Fruit fly (Drosophila melanogaster) whole organism, prepupa: Measurements from ENCODE around the gene Droj2.

Experiments used
- CG10631 ChIP-seq: fragments of 200-800 bp; sonication (Bioruptor generic); optimal IDR thresholded peaks from 2 replicates; lab custom pipeline; 2016; ENCODE audit warnings: missing biosample characterization, missing genetic modification characterization
- CG10669 ChIP-seq: fragments of 200-800 bp; sonication (Bioruptor generic); optimal IDR thresholded peaks from 3 replicates; lab custom pipeline; 2018; ENCODE audit warnings: missing biosample characterization, mild to moderate bottlenecking, missing genetic modification characterization, moderate library complexity
- CG11294 ChIP-seq: fragments of 200-800 bp; sonication (Bioruptor generic); IDR thresholded peaks from 2 replicates; pipeline ENCODE4 v1.3.6; 2022; ENCODE audit warnings: missing biosample characterization, missing genetic modification characterization
- CG11762 ChIP-seq: fragments of 200-800 bp; sonication (Bioruptor generic); optimal IDR thresholded peaks from 3 replicates; lab custom pipeline; 2016; ENCODE audit warnings: missing biosample characterization, missing genetic modification characterization; ENCODE audit not compliant: insufficient read depth
- CG11902 ChIP-seq: fragments of 200-800 bp; sonication (Bioruptor generic); optimal IDR thresholded peaks from 3 replicates; lab custom pipeline; 2016; ENCODE audit warnings: missing biosample characterization, missing genetic modification characterization
- CG15336 ChIP-seq: fragments of 200-800 bp; sonication (Bioruptor generic); IDR thresholded peaks from 2 replicates; pipeline ENCODE4 v1.3.6; 2022; ENCODE audit warnings: missing biosample characterization, missing genetic modification characterization
- CG16779 ChIP-seq: fragments of 200-800 bp; sonication (Bioruptor generic); optimal IDR thresholded peaks from 3 replicates; lab custom pipeline; 2017; ENCODE audit warnings: missing biosample characterization, mild to moderate bottlenecking, missing genetic modification characterization
- CG32006 ChIP-seq: fragments of 200-800 bp; sonication (Bioruptor generic); optimal IDR thresholded peaks from 3 replicates; lab custom pipeline; 2017; ENCODE audit warnings: missing biosample characterization, mild to moderate bottlenecking, missing genetic modification characterization
- CG34406 ChIP-seq: fragments of 200-800 bp; sonication (Bioruptor generic); optimal IDR thresholded peaks from 3 replicates; lab custom pipeline; 2016; ENCODE audit warnings: missing biosample characterization, missing genetic modification characterization
- CG3919 ChIP-seq: fragments of 200-800 bp; sonication (Bioruptor generic); optimal IDR thresholded peaks from 3 replicates; lab custom pipeline; 2016; ENCODE audit warnings: missing biosample characterization, missing genetic modification characterization
- CG4318 ChIP-seq: fragments of 200-800 bp; sonication (Bioruptor generic); optimal IDR thresholded peaks from 3 replicates; lab custom pipeline; 2017; ENCODE audit warnings: missing biosample characterization, mild to moderate bottlenecking, missing genetic modification characterization
- CG6163 ChIP-seq: fragments of 200-800 bp; sonication (Bioruptor generic); IDR thresholded peaks from 3 replicates; pipeline ENCODE4 v1.3.6; 2022; ENCODE audit warnings: missing biosample characterization, missing genetic modification characterization
- CG6792 ChIP-seq: fragments of 200-800 bp; sonication (Bioruptor generic); optimal IDR thresholded peaks from 3 replicates; lab custom pipeline; 2016; ENCODE audit warnings: missing biosample characterization, missing genetic modification characterization
- CG6808 ChIP-seq: fragments of 200-800 bp; sonication (Bioruptor generic); optimal IDR thresholded peaks from 3 replicates; lab custom pipeline; 2017; ENCODE audit warnings: missing biosample characterization, missing genetic modification characterization, mild to moderate bottlenecking, moderate library complexity, missing genetic modification reagents
- CG8119 ChIP-seq: fragments of 200-800 bp; sonication (Bioruptor generic); IDR thresholded peaks from 3 replicates; pipeline ENCODE4 v1.3.6; 2022; ENCODE audit warnings: missing biosample characterization, missing genetic modification characterization
- CG8319 ChIP-seq: fragments of 200-800 bp; sonication (Bioruptor generic); optimal IDR thresholded peaks from 3 replicates; lab custom pipeline; 2016; ENCODE audit warnings: missing biosample characterization, missing genetic modification characterization
- CG8632 ChIP-seq: fragments of 200-800 bp; sonication (Bioruptor generic); optimal IDR thresholded peaks from 3 replicates; lab custom pipeline; 2016; ENCODE audit warnings: missing biosample characterization, missing genetic modification characterization
- CG9139 ChIP-seq: fragments of 200-800 bp; sonication (Bioruptor generic); optimal IDR thresholded peaks from 3 replicates; lab custom pipeline; 2017; ENCODE audit warnings: missing biosample characterization, mild to moderate bottlenecking, missing genetic modification characterization
- Eip93F ChIP-seq: fragments of 200-800 bp; sonication (Bioruptor generic); optimal IDR thresholded peaks from 2 replicates; lab custom pipeline; 2016; ENCODE audit warnings: missing biosample characterization, mild to moderate bottlenecking, missing genetic modification characterization
- Ets21C ChIP-seq: fragments of 200-800 bp; sonication (Bioruptor generic); optimal IDR thresholded peaks from 3 replicates; lab custom pipeline; 2016; ENCODE audit warnings: missing biosample characterization, missing genetic modification characterization
- Ets96B ChIP-seq: fragments of 200-800 bp; optimal IDR thresholded peaks from 2 replicates; lab custom pipeline; 2019; ENCODE audit warnings: missing biosample characterization, mild to moderate bottlenecking, missing genetic modification characterization, moderate library complexity
- Gug ChIP-seq: fragments of 200-800 bp; sonication (Bioruptor generic); IDR thresholded peaks from 2 replicates; pipeline ENCODE4 v1.3.6; 2022; ENCODE audit warnings: missing biosample characterization, missing genetic modification characterization
- Hr38 ChIP-seq: sonication (Bioruptor generic); optimal IDR thresholded peaks from 2 replicates; lab custom pipeline; 2016; ENCODE audit warnings: missing biosample characterization, missing genetic modification characterization
- Hr39 ChIP-seq: fragments of 200-800 bp; sonication (Bioruptor generic); optimal IDR thresholded peaks from 2 replicates; lab custom pipeline; 2016; ENCODE audit warnings: missing biosample characterization, missing genetic modification characterization
- Hr4 ChIP-seq: fragments of 200-800 bp; sonication (Bioruptor generic); optimal IDR thresholded peaks from 3 replicates; lab custom pipeline; 2016; ENCODE audit warnings: missing biosample characterization, missing genetic modification characterization
- Lpt ChIP-seq: fragments of 200-800 bp; sonication (Bioruptor generic); optimal IDR thresholded peaks from 3 replicates; lab custom pipeline; 2016; ENCODE audit warnings: missing biosample characterization, missing genetic modification characterization
- Met ChIP-seq: fragments of 200-800 bp; sonication (Bioruptor generic); optimal IDR thresholded peaks from 3 replicates; lab custom pipeline; 2016; ENCODE audit warnings: missing biosample characterization, missing genetic modification characterization
- OdsH ChIP-seq: fragments of 200-800 bp; sonication (Bioruptor generic); optimal IDR thresholded peaks from 3 replicates; lab custom pipeline; 2016; ENCODE audit warnings: missing biosample characterization, missing genetic modification characterization
- Smox ChIP-seq: fragments of 200-800 bp; sonication (Bioruptor generic); optimal IDR thresholded peaks from 3 replicates; lab custom pipeline; 2016; ENCODE audit warnings: missing biosample characterization, missing genetic modification characterization
- Sox14 ChIP-seq: fragments of 200-800 bp; sonication (Bioruptor generic); optimal IDR thresholded peaks from 3 replicates; lab custom pipeline; 2016; ENCODE audit warnings: missing biosample characterization, missing genetic modification characterization
- Sox15 ChIP-seq: fragments of 200-800 bp; sonication (Bioruptor generic); optimal IDR thresholded peaks from 3 replicates; lab custom pipeline; 2016; ENCODE audit warnings: missing biosample characterization, missing genetic modification characterization
- achi ChIP-seq: fragments of 200-800 bp; sonication (Bioruptor generic); optimal IDR thresholded peaks from 3 replicates; lab custom pipeline; 2016; ENCODE audit warnings: missing biosample characterization, missing genetic modification characterization
- cyc ChIP-seq: fragments of 200-800 bp; sonication (Bioruptor generic); optimal IDR thresholded peaks from 3 replicates; lab custom pipeline; 2016; ENCODE audit warnings: missing biosample characterization, missing genetic modification characterization
- dac ChIP-seq: fragments of 200-800 bp; sonication (Bioruptor generic); optimal IDR thresholded peaks from 2 replicates; lab custom pipeline; 2017; ENCODE audit warnings: missing biosample characterization, mild to moderate bottlenecking, missing genetic modification characterization
- dsx ChIP-seq: fragments of 200-800 bp; optimal IDR thresholded peaks from 3 replicates; lab custom pipeline; 2019; ENCODE audit warnings: missing biosample characterization, mild to moderate bottlenecking, missing genetic modification characterization, moderate library complexity; ENCODE audit not compliant: poor library complexity, severe bottlenecking
- eg ChIP-seq: fragments of 200-800 bp; sonication (Bioruptor generic); IDR thresholded peaks from 3 replicates; pipeline ENCODE4 v1.3.6; 2022; ENCODE audit warnings: missing biosample characterization, missing genetic modification characterization
- esn ChIP-seq: fragments of 200-800 bp; sonication (Bioruptor generic); optimal IDR thresholded peaks from 2 replicates; lab custom pipeline; 2016; ENCODE audit warnings: missing biosample characterization, mild to moderate bottlenecking, missing genetic modification characterization, moderate library complexity
- fd59A ChIP-seq: fragments of 200-800 bp; sonication (Bioruptor generic); optimal IDR thresholded peaks from 2 replicates; lab custom pipeline; 2017; ENCODE audit warnings: missing biosample characterization, mild to moderate bottlenecking, missing genetic modification characterization, missing genetic modification reagents
- fd85E ChIP-seq: fragments of 200-800 bp; sonication (Bioruptor generic); optimal IDR thresholded peaks from 3 replicates; lab custom pipeline; 2016; ENCODE audit warnings: missing biosample characterization, missing genetic modification characterization
- fkh ChIP-seq: fragments of 200-800 bp; sonication (Bioruptor generic); optimal IDR thresholded peaks from 3 replicates; lab custom pipeline; 2017; ENCODE audit warnings: missing biosample characterization, mild to moderate bottlenecking, missing genetic modification characterization, moderate library complexity
- lz ChIP-seq: fragments of 200-800 bp; sonication (Bioruptor generic); optimal IDR thresholded peaks from 3 replicates; lab custom pipeline; 2016; ENCODE audit warnings: missing biosample characterization, missing genetic modification characterization
- net ChIP-seq: fragments of 200-800 bp; sonication (Bioruptor generic); optimal IDR thresholded peaks from 3 replicates; lab custom pipeline; 2016; ENCODE audit warnings: missing biosample characterization, missing genetic modification characterization
- pdm3 ChIP-seq: fragments of 200-800 bp; sonication (Bioruptor generic); optimal IDR thresholded peaks from 3 replicates; lab custom pipeline; 2016; ENCODE audit warnings: missing biosample characterization, missing genetic modification characterization
- salr ChIP-seq, 2 experiments: fragments of 200-800 bp; sonication (Bioruptor generic); optimal IDR thresholded peaks; 3 replicates each; lab custom pipeline; 2016 to 2018; ENCODE audit warnings: missing biosample characterization in 2 of 2, missing genetic modification characterization in 2 of 2, mild to moderate bottlenecking in 1 of 2
- spab ChIP-seq: fragments of 200-800 bp; sonication (Bioruptor generic); optimal IDR thresholded peaks from 2 replicates; lab custom pipeline; 2017; ENCODE audit warnings: missing biosample characterization, mild to moderate bottlenecking, missing genetic modification characterization, missing genetic modification reagents
- topi ChIP-seq: fragments of 200-800 bp; sonication (Bioruptor generic); optimal IDR thresholded peaks from 3 replicates; lab custom pipeline; 2016; ENCODE audit warnings: missing biosample characterization, missing genetic modification characterization
- vri ChIP-seq: fragments of 200-800 bp; sonication (Bioruptor generic); optimal IDR thresholded peaks from 3 replicates; lab custom pipeline; 2016; ENCODE audit warnings: missing biosample characterization, mild to moderate bottlenecking, missing genetic modification characterization

Droj2 gene

dm6 chr3R:13428341-13429040, 46.6 kb downstream of the Droj2 start (continued):
- TF ChIP-seq fkh (GFP tag; lab: Kevin White, UChicago) = no peak
- peak; percentile 56 for TF ChIP-seq esn (GFP tag; lab: Kevin White, UChicago)
- TF ChIP-seq lz = peak; percentile 53
- peak; percentile 18 to 54 for TF ChIP-seq salr (GFP tag; optimal IDR thresholded peaks at IDR 0.05; lab: Kevin White, UChicago)
- TF ChIP-seq net = peak; percentile 71
- peak; percentile 27 for TF ChIP-seq CG8319
- TF ChIP-seq OdsH (GFP tag; lab: Kevin White, UChicago) = peak; percentile 73
- peak; percentile 79 for TF ChIP-seq Lpt (GFP tag; lab: Kevin White, UChicago)
- TF ChIP-seq CG8119 (GFP tag; lab: Robert Waterston, UW) = peak; percentile 78
- peak; percentile 20 for TF ChIP-seq fd59A (GFP tag; lab: Kevin White, UChicago)
- TF ChIP-seq CG8632 (GFP tag; lab: Kevin White, UChicago) = peak; percentile 32
- peak; percentile 77 for TF ChIP-seq pdm3
- peak; percentile 72 for TF ChIP-seq Sox14 (GFP tag; lab: Kevin White, UChicago)
- TF ChIP-seq CG10631 (GFP tag; lab: Kevin White, UChicago) = peak; percentile 73
- peak; percentile 37 for TF ChIP-seq CG6808
- peak; percentile 38 for TF ChIP-seq Sox15 (GFP tag; lab: Kevin White, UChicago)

DNA sequence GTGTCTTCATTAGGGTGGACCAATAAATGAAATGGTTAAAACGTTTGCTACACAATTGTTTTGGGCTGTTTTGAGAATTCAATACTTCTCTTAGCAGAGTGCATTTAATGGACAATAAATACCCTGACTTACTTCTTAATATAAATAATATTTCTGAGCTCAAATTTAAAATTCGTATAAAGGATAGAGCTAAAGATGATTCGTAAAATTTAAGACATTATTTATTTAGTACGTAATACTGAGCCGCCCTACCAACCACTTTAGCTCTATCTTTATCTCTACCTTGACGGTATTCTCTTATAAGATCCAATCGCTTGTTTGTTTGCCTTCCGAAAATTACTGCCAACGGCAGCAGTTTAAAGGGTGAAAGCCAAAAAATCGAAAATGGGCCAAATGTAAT, 51.7 kb downstream of the Droj2 start:
- peak; percentile 81 for TF ChIP-seq fd59A (GFP tag; lab: Kevin White, UChicago)
- TF ChIP-seq Ets96B (tag; lab: Kevin White, UChicago) = peak; percentile 76
- TF ChIP-seq net = peak; percentile 91
- peak; percentile 61 for TF ChIP-seq CG11762
- TF ChIP-seq CG4318 (GFP tag; lab: Kevin White, UChicago) = peak; percentile 65
- TF ChIP-seq CG6792 (GFP tag; lab: Kevin White, UChicago) = peak; percentile 78
- peak; percentile 91 for TF ChIP-seq OdsH (GFP tag; lab: Kevin White, UChicago)
- TF ChIP-seq spab (GFP tag; lab: Kevin White, UChicago) = peak; percentile 71
- peak; percentile 83 to 85 for TF ChIP-seq salr (GFP tag; optimal IDR thresholded peaks at IDR 0.05; lab: Kevin White, UChicago)
- TF ChIP-seq Sox14 (GFP tag; lab: Kevin White, UChicago) = peak; percentile 85
- peak; percentile 77 for TF ChIP-seq CG10669 (GFP tag; lab: Kevin White, UChicago)
- peak; percentile 82 for TF ChIP-seq Met (GFP tag; lab: Kevin White, UChicago)
- TF ChIP-seq CG8632 (GFP tag; lab: Kevin White, UChicago) = peak; percentile 92
- peak; percentile 85 for TF ChIP-seq CG32006 (GFP tag; lab: Kevin White, UChicago)
- TF ChIP-seq CG9139 (GFP tag; lab: Kevin White, UChicago) = peak; percentile 74
- TF ChIP-seq topi = peak; percentile 61
- peak; percentile 46 for TF ChIP-seq fd85E (GFP tag; lab: Kevin White, UChicago)
- peak; percentile 84 for TF ChIP-seq dsx
- peak; percentile 84 for TF ChIP-seq esn (GFP tag; lab: Kevin White, UChicago)
- peak; percentile 65 for TF ChIP-seq lz
- peak; percentile 90 for TF ChIP-seq achi
- peak; percentile 65 for TF ChIP-seq Hr39
- no peak for TF ChIP-seq Eip93F (GFP tag; lab: Kevin White, UChicago)
- peak; percentile 57 for TF ChIP-seq CG11294
- TF ChIP-seq CG8319 = peak; percentile 80
- peak; percentile 76; the same call in 2 of the 3 replicates for TF ChIP-seq CG6163 (GFP tag; lab: Robert Waterston, UW)
- peak; percentile 42 for TF ChIP-seq Lpt (GFP tag; lab: Kevin White, UChicago)
- TF ChIP-seq Ets21C (GFP tag; lab: Kevin White, UChicago) = peak; percentile 23
- TF ChIP-seq CG15336 = peak; percentile 93
- TF ChIP-seq eg (GFP tag; lab: Robert Waterston, UW) = peak; percentile 69
- TF ChIP-seq vri (GFP tag; lab: Kevin White, UChicago) = peak; percentile 56
- peak; percentile 35; the same call in 1 of the 2 replicates for TF ChIP-seq Gug (GFP tag; lab: Robert Waterston, UW)
- peak; percentile 38 for TF ChIP-seq dac (GFP tag; lab: Kevin White, UChicago)
- TF ChIP-seq Hr38 (GFP tag; lab: Kevin White, UChicago) = no peak
- peak; percentile 86 for TF ChIP-seq Hr4
- peak; percentile 72 for TF ChIP-seq CG16779 (tag; lab: Kevin White, UChicago)
- TF ChIP-seq cyc (GFP tag; lab: Kevin White, UChicago) = peak; percentile 40
- peak; percentile 76 for TF ChIP-seq CG3919
- TF ChIP-seq Smox (GFP tag; lab: Kevin White, UChicago) = peak; percentile 78
- peak; percentile 79 for TF ChIP-seq CG10631 (GFP tag; lab: Kevin White, UChicago)
- peak; percentile 89 for TF ChIP-seq CG34406 (GFP tag; lab: Kevin White, UChicago)
- peak; percentile 32 for TF ChIP-seq CG11902 (GFP tag; lab: Kevin White, UChicago)
